Worm (Caenorhabditis elegans) whole organism, L3 larva: Measurements from ENCODE around the gene pisy-1.
A peak's percentile ranks its signal among the peaks of the same experiment; 100 is the strongest.

Experiments used
- R02D3.7 ChIP-seq: fragments of 150-350 bp; optimal IDR thresholded peaks from 2 replicates; lab custom pipeline; 2014; ENCODE audit warnings: missing biosample characterization, missing genetic modification characterization
- aly-2 ChIP-seq: fragments of 150-350 bp; optimal IDR thresholded peaks from 2 replicates; lab custom pipeline; 2014; ENCODE audit warnings: missing biosample characterization, missing genetic modification characterization
- ama-1 ChIP-seq: fragments of 150-350 bp; optimal IDR thresholded peaks from 2 replicates; lab custom pipeline; 2018
- ceh-16 ChIP-seq: sonication (generic microtip); optimal IDR thresholded peaks from 2 replicates; lab custom pipeline; 2017; ENCODE audit warnings: missing biosample characterization, missing genetic modification characterization
- ceh-28 ChIP-seq: fragments of 150-350 bp; optimal IDR thresholded peaks from 2 replicates; lab custom pipeline; 2014; ENCODE audit warnings: missing biosample characterization, missing genetic modification reagents, missing genetic modification characterization
- ceh-82 ChIP-seq: fragments of 150-350 bp; optimal IDR thresholded peaks from 2 replicates; lab custom pipeline; 2014; ENCODE audit warnings: missing biosample characterization, missing genetic modification characterization
- daf-12 ChIP-seq: fragments of 150-350 bp; optimal IDR thresholded peaks from 2 replicates; lab custom pipeline; 2014; ENCODE audit warnings: missing biosample characterization, missing genetic modification reagents, missing genetic modification characterization
- egl-27 ChIP-seq: sonication (generic microtip); optimal IDR thresholded peaks from 4 replicates; lab custom pipeline; 2017; ENCODE audit warnings: missing biosample characterization, missing genetic modification reagents, missing genetic modification characterization
- egl-5 ChIP-seq: fragments of 150-350 bp; optimal IDR thresholded peaks from 2 replicates; lab custom pipeline; 2017; ENCODE audit warnings: missing biosample characterization, missing genetic modification reagents, missing genetic modification characterization, inconsistent platforms
- elt-2 ChIP-seq: sonication (generic microtip); optimal IDR thresholded peaks from 2 replicates; lab custom pipeline; 2016; ENCODE audit warnings: missing genetic modification reagents, mild to moderate bottlenecking, missing genetic modification characterization, missing compliant biosample characterization
- fkh-10 ChIP-seq: sonication (generic microtip); optimal IDR thresholded peaks from 2 replicates; lab custom pipeline; 2017; ENCODE audit warnings: missing biosample characterization, missing genetic modification reagents, missing genetic modification characterization
- fkh-2 ChIP-seq: fragments of 150-350 bp; optimal IDR thresholded peaks from 2 replicates; lab custom pipeline; 2014; ENCODE audit warnings: missing biosample characterization, missing genetic modification reagents, missing genetic modification characterization
- fos-1 ChIP-seq: fragments of 150-350 bp; optimal IDR thresholded peaks from 2 replicates; lab custom pipeline; 2014; ENCODE audit warnings: missing biosample characterization, missing genetic modification characterization
- hmg-11 ChIP-seq: sonication (generic microtip); optimal IDR thresholded peaks from 2 replicates; lab custom pipeline; 2016; ENCODE audit warnings: missing genetic modification characterization, missing compliant biosample characterization
- lin-15B ChIP-seq: fragments of 150-350 bp; optimal IDR thresholded peaks from 2 replicates; lab custom pipeline; 2014; ENCODE audit warnings: missing biosample characterization, missing genetic modification characterization
- lin-39 ChIP-seq: fragments of 150-350 bp; optimal IDR thresholded peaks from 2 replicates; lab custom pipeline; 2018; ENCODE audit warnings: missing biosample characterization, missing genetic modification reagents, missing genetic modification characterization
- lsy-12 ChIP-seq: sonication (generic microtip); optimal IDR thresholded peaks from 2 replicates; lab custom pipeline; 2016; ENCODE audit warnings: mild to moderate bottlenecking, missing genetic modification characterization, missing compliant biosample characterization
- mml-1 ChIP-seq: fragments of 150-350 bp; sonication (generic microtip); optimal IDR thresholded peaks from 3 replicates; lab custom pipeline; 2014; ENCODE audit warnings: missing biosample characterization, missing genetic modification characterization
- nfya-1 ChIP-seq: sonication (generic microtip); optimal IDR thresholded peaks from 2 replicates; lab custom pipeline; 2017; ENCODE audit warnings: missing genetic modification characterization, mild to moderate bottlenecking, missing compliant biosample characterization, antibody characterized with exemption, moderate library complexity; ENCODE audit not compliant: insufficient read depth
- nhr-11 ChIP-seq: fragments of 150-350 bp; optimal IDR thresholded peaks from 2 replicates; lab custom pipeline; 2014; ENCODE audit warnings: missing biosample characterization, missing genetic modification characterization
- nhr-12 ChIP-seq: fragments of 150-350 bp; optimal IDR thresholded peaks from 2 replicates; lab custom pipeline; 2014; ENCODE audit warnings: missing biosample characterization, missing genetic modification characterization
- nhr-23 ChIP-seq: fragments of 150-350 bp; optimal IDR thresholded peaks from 2 replicates; lab custom pipeline; 2014; ENCODE audit warnings: missing biosample characterization, missing genetic modification reagents, missing genetic modification characterization
- nhr-237 ChIP-seq: fragments of 150-350 bp; optimal IDR thresholded peaks from 2 replicates; lab custom pipeline; 2014; ENCODE audit warnings: missing biosample characterization, missing genetic modification characterization
- nhr-25 ChIP-seq: sonication (generic microtip); optimal IDR thresholded peaks from 2 replicates; lab custom pipeline; 2017; ENCODE audit warnings: missing biosample characterization, missing genetic modification characterization
- nhr-28 ChIP-seq: fragments of 150-350 bp; optimal IDR thresholded peaks from 2 replicates; lab custom pipeline; 2014; ENCODE audit warnings: missing biosample characterization, missing genetic modification characterization
- nhr-43 ChIP-seq: sonication (generic microtip); optimal IDR thresholded peaks from 2 replicates; lab custom pipeline; 2016; ENCODE audit warnings: mild to moderate bottlenecking, missing genetic modification characterization, missing compliant biosample characterization; ENCODE audit not compliant: poor library complexity, severe bottlenecking
- nhr-67 ChIP-seq: fragments of 150-350 bp; optimal IDR thresholded peaks from 2 replicates; lab custom pipeline; 2014; ENCODE audit warnings: missing biosample characterization, missing genetic modification characterization
- pha-4 ChIP-seq: fragments of 150-350 bp; optimal IDR thresholded peaks from 2 replicates; lab custom pipeline; 2014; ENCODE audit warnings: missing biosample characterization, missing genetic modification reagents, missing genetic modification characterization
- pqm-1 ChIP-seq: fragments of 150-350 bp; optimal IDR thresholded peaks from 2 replicates; lab custom pipeline; 2017; ENCODE audit warnings: missing biosample characterization, missing genetic modification characterization, inconsistent platforms
- sea-2 ChIP-seq: fragments of 150-350 bp; sonication (generic microtip); optimal IDR thresholded peaks from 4 replicates; lab custom pipeline; 2014; ENCODE audit warnings: missing biosample characterization, missing genetic modification reagents, missing genetic modification characterization
- skn-1 ChIP-seq: fragments of 150-350 bp; optimal IDR thresholded peaks from 2 replicates; lab custom pipeline; 2014; ENCODE audit warnings: missing biosample characterization, missing genetic modification characterization
- snpc-4 ChIP-seq: fragments of 150-350 bp; optimal IDR thresholded peaks from 2 replicates; lab custom pipeline; 2014; ENCODE audit warnings: missing biosample characterization, missing genetic modification characterization
- tbx-2 ChIP-seq: sonication (generic microtip); optimal IDR thresholded peaks from 2 replicates; lab custom pipeline; 2016; ENCODE audit warnings: mild to moderate bottlenecking, missing genetic modification characterization, missing compliant biosample characterization
- unc-62 ChIP-seq: fragments of 150-350 bp; sonication (generic microtip); optimal IDR thresholded peaks from 4 replicates; lab custom pipeline; 2014; ENCODE audit warnings: missing biosample characterization, missing genetic modification reagents, missing genetic modification characterization
- ztf-4 ChIP-seq: fragments of 150-350 bp; optimal IDR thresholded peaks from 2 replicates; lab custom pipeline; 2014; ENCODE audit warnings: missing biosample characterization, missing genetic modification characterization

Gene pisy-1

DNA sequence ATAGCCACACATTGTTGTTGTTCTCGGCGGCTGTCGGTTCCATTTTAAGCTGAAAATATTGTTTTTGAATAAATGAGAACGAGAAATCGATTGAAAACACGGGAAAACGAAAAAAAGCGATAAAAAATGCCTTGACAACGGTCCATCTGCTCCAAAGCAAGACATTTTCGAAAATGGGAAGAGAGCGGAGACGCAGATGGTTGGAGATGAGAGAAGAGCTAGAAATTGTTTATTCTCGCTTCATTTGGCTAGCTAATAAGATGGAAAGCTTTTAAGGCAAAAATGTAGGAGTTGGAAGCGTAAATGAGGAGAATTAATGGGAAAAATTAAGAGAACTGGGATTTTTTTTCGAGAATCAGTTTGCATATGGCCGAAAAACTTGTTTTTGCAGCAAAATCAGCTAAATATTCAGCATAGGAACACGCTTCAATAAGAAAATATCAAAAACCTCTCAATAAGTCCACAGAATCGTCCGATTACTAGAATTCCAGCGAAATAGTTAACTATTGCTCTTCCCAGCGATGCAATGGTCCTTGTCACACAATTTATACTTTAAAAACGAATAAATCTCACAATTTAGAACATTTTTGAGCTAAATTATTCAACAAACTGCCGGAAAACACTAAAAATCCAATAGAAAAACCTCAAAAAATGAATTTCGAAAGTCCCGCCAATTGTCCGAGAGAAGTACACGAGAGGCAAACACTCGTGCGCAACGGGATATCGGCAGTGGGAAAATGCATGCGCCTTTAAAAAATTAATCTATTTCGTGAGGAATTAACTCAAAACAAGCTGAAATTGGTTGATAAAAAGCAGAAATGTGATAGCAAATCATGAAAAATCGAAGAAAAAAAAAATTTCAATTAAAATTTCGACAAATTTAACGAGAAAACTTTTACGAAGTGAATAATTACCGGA lies at the start of gene pisy-1:
Gene pisy-1, minus strand, starts transcription at position 51 of the 918 bp plus-strand sequence.
- TF ChIP-seq elt-2 (tag; lab: Kevin White, UChicago) (peak; percentile 4), aly-2 (no peak), nhr-67 (tag; lab: Kevin White, UChicago) (no peak), snpc-4 (peak; percentile 48), lin-39 (tag; lab: Kevin White, UChicago) (peak; percentile 49), nhr-11 (tag; lab: Kevin White, UChicago) (no peak), egl-5 (peak; percentile 46), lsy-12 (no peak), unc-62 (GFP tag; lab: Kevin White, UChicago) (no peak), ztf-4 (tag; lab: Kevin White, UChicago) (no peak), pha-4 (peak; percentile 76), nhr-12 (tag; lab: Kevin White, UChicago) (no peak), lin-15B (tag; lab: Kevin White, UChicago) (peak; percentile 77), daf-12 (tag; lab: Kevin White, UChicago) (no peak), nhr-25 (tag; lab: Kevin White, UChicago) (peak; percentile 4), fkh-2 (tag; lab: Kevin White, UChicago) (no peak), ceh-28 (tag; lab: Kevin White, UChicago) (no peak), hmg-11 (tag; lab: Kevin White, UChicago) (peak; percentile 55)

DNA sequence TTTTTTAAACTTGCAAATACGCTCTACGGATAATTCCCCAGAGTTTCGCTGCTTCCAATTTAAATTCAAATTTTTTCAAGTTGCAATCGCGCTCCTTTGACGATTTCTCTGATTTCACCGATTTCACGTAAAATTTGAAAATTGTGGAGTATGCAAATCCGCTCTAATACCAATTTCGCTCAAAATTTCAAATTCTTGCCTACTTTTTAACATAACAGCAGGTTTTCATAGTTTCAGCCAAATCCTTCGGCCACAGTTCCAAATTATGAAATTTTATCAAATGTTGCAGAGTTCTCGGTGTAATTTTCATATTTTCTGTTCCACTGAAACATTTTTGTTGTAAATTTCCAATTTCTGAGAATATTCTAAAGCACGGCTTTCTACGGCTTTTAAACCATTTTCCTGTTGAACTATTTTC lies 49.7 kb upstream of the pisy-1 start, which contains the start of gene alkb-7:
Gene alkb-7, minus strand, starts transcription at position 323 of the 418 bp plus-strand sequence.
- TF ChIP-seq nhr-43 (tag; lab: Kevin White, UChicago) (peak; percentile 70), nhr-23 (tag; lab: Kevin White, UChicago) (peak; percentile 21), lin-15B (tag; lab: Kevin White, UChicago) (peak; percentile 13), elt-2 (tag; lab: Kevin White, UChicago) (peak; percentile 39), lsy-12 (peak; percentile 35), aly-2 (peak; percentile 21), egl-27 (no peak), lin-39 (tag; lab: Kevin White, UChicago) (no peak), sea-2 (GFP tag; lab: Kevin White, UChicago) (no peak), ama-1 (lab: Kevin White, UChicago) (peak; percentile 33), nfya-1 (tag; lab: Kevin White, UChicago) (peak; percentile 33)

DNA sequence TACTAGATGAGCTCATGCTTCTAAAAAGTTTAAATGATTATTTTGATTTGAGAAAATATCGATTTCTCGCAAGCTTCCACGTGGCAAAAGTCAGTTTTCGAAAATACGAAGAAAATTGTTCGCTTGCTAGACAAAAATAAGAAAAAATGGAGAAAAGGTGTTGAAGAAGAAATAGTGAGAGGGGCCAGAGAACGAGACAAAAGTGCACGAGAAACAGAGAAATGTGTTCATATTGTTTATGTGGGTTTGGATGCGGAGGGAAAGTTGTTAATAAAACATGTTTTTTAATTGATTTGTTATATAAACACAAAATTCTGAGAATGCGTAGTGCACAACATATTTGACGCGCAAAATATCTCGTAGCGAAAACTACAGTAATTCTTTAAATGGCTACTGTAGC lies 47.3 kb upstream of the pisy-1 start, which contains the start of gene Y46G5A.15:
Gene Y46G5A.15, minus strand, starts transcription at position 26 of the 400 bp plus-strand sequence.
- TF ChIP-seq hmg-11 (tag; lab: Kevin White, UChicago) = no peak
- TF ChIP-seq pqm-1 (tag; lab: Kevin White, UChicago) = no peak
- no peak for TF ChIP-seq nhr-67 (tag; lab: Kevin White, UChicago)
- no peak for TF ChIP-seq R02D3.7 (tag; lab: Kevin White, UChicago)
- TF ChIP-seq mml-1 (tag; lab: Kevin White, UChicago) = no peak
- no peak for TF ChIP-seq fos-1
- no peak for TF ChIP-seq fkh-2 (tag; lab: Kevin White, UChicago)
- TF ChIP-seq pha-4 = peak; percentile 31

DNA sequence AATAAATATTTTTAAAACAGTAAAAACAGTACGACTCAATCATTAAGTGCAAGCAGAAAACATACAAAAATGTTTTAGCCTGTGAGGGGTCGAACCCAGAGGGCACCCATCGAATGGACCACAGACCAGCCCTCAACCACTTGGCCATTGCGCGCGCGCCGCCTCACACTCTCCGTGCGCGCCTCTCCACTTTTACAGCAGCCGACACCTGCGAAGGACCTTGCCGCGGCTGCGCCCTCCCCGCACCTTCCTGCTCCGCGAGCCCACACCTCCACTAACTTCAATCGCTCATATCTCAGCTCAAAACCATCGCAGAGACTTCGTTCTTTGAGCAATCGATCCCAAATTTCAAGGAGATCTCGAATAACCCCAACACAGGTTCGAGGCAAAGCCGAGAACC lies 40.2 kb upstream of the pisy-1 start:
- TF ChIP-seq nhr-25 (tag; lab: Kevin White, UChicago) = peak; percentile 39
- TF ChIP-seq snpc-4 = peak; percentile 97
- TF ChIP-seq lin-15B (tag; lab: Kevin White, UChicago) = peak; percentile 53
- peak; percentile 21 for TF ChIP-seq elt-2 (tag; lab: Kevin White, UChicago)
- TF ChIP-seq nfya-1 (tag; lab: Kevin White, UChicago) = peak; percentile 50
- peak; percentile 75 for TF ChIP-seq lin-39 (tag; lab: Kevin White, UChicago)
- peak; percentile 8 for TF ChIP-seq tbx-2

DNA sequence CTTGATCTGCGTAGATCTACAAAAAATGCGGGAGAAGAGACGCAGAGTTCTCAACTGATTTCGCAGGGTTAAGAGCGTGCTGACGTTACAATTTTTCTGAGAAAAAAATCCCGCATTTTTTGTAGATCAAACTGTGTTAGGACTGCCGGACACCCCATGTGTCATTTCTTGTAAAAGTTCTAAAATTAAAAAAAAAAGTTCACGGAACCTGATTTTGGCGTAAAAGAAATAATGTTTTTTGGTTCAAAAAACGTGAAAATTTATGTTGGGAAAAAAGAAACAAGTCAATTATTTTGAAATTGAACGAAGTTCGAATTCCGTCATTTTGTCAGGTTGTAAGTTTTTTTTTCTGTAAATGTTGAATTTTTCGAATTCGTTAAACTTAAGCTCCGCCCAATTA lies 38.2 kb upstream of the pisy-1 start, which contains the start of gene Y46G5A.34:
Gene Y46G5A.34, plus strand, starts transcription at position 301 of the 400 bp plus-strand sequence.
- TF ChIP-seq ceh-16 (tag; lab: Kevin White, UChicago) = no peak
- TF ChIP-seq nhr-237 = no peak
- TF ChIP-seq fkh-10 (GFP tag; lab: Kevin White, UChicago) = no peak
- TF ChIP-seq skn-1 (tag; lab: Kevin White, UChicago) = no peak
- TF ChIP-seq daf-12 (tag; lab: Kevin White, UChicago) = no peak
- TF ChIP-seq fos-1 = no peak
- no peak for TF ChIP-seq nhr-28 (tag; lab: Kevin White, UChicago)
- TF ChIP-seq lin-15B (tag; lab: Kevin White, UChicago) = no peak
- no peak for TF ChIP-seq ceh-82 (tag; lab: Kevin White, UChicago)
- TF ChIP-seq nhr-67 (tag; lab: Kevin White, UChicago) = no peak
- TF ChIP-seq elt-2 (tag; lab: Kevin White, UChicago) = no peak
- TF ChIP-seq fkh-2 (tag; lab: Kevin White, UChicago) = no peak
- no peak for TF ChIP-seq mml-1 (tag; lab: Kevin White, UChicago)
- no peak for TF ChIP-seq pha-4
- no peak for TF ChIP-seq nhr-25 (tag; lab: Kevin White, UChicago)
- no peak for TF ChIP-seq egl-27
- TF ChIP-seq, all 47 proteins: peak for 0
